Worm (Caenorhabditis elegans) whole organism, L4/young adult: ENCODE results near the gene trpp-1.

Experiments
- dao-5 ChIP-seq: sonication (generic microtip); optimal IDR thresholded peaks from 2 replicates; lab custom pipeline; 2016; ENCODE audit warnings: missing genotype, missing genetic modification characterization, moderate library complexity, missing compliant biosample characterization
- him-1 ChIP-seq: sonication (generic microtip); optimal IDR thresholded peaks from 2 replicates; lab custom pipeline; 2016; ENCODE audit warnings: missing genotype, missing genetic modification reagents, missing genetic modification characterization, missing compliant biosample characterization

ce11 chrV:242518-242917, 41.1 kb downstream of the trpp-1 start, which contains the start of gene R02C2.7:
- no peak for TF ChIP-seq him-1 (tag; lab: Kevin White, UChicago)
- no peak for TF ChIP-seq dao-5
